Worm (Caenorhabditis elegans): Measurements from ENCODE around the gene deg-1.
A peak's percentile ranks its signal among the peaks of the same experiment; 100 is the strongest.

Gene deg-1

DNA sequence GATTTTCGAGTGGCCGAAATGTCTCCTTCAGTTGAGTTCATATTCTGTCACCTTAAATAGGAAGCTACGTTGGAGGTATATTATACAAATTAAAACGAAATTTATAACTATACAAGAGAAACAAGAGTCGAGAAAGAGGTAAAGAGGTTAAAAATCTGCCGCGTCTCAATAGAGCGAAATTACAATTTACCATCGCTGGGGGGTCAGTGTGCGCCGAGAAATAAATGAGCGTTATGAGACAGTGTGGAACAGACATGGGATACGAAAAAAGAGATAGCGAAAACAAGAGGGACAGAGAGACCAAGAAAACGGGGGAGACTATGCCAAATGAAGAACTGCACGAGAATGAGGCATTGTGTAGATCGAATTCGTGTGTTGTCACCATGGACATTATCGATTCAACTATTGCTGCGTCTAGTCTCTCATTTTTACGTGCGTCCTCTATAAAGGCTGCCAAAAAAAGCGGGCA, 35.0 kb downstream of the deg-1 start, which contains the start of gene ZK154.5 (continued):
- TF ChIP-seq F57C9.4 (tag; optimal IDR thresholded peaks at IDR 0.05) (no peak), B0336.3 (GFP tag; IDR thresholded peaks at IDR 0.05) (no peak), sptf-2 (GFP tag; optimal IDR thresholded peaks at IDR 0.05) (no peak), mel-28 (tag; optimal IDR thresholded peaks at IDR 0.05; ENCODE audit: borderline replicate concordance) (no peak), dox-1 (GFP tag; IDR thresholded peaks at IDR 0.05) (peak; percentile 57; the same call in 1 of the 2 replicates), fkh-3 (tag; optimal IDR thresholded peaks at IDR 0.05) (no peak), F22D6.2 (tag; optimal IDR thresholded peaks at IDR 0.05) (no peak), Y53G8AR.9 (GFP tag; conservative IDR thresholded peaks at IDR 0.05) (no peak), B0261.1 (tag; optimal IDR thresholded peaks at IDR 0.05) (no peak), attf-6 (GFP tag; IDR thresholded peaks at IDR 0.05) (no peak), D2030.7 (GFP tag; IDR thresholded peaks at IDR 0.05) (no peak), dpff-1 (tag; optimal IDR thresholded peaks at IDR 0.05) (no peak), Y95B8A.8 (GFP tag; IDR thresholded peaks at IDR 0.05) (no peak), zfh-2 (GFP tag; conservative IDR thresholded peaks at IDR 0.05) (no peak), B0035.1 (tag; optimal IDR thresholded peaks at IDR 0.05) (no peak), ztf-6 (GFP tag; IDR thresholded peaks at IDR 0.05) (no peak), snpc-1.3 (tag; optimal IDR thresholded peaks at IDR 0.05; ENCODE audit: insufficient read depth) (no peak), somi-1 (GFP tag; optimal IDR thresholded peaks at IDR 0.05) (no peak), him-1 (tag; optimal IDR thresholded peaks at IDR 0.05) (no peak), snpc-4 (GFP tag; optimal IDR thresholded peaks at IDR 0.05) (no peak), snpc-4 (tag; optimal IDR thresholded peaks at IDR 0.05) (no peak), unc-130 (GFP tag; optimal IDR thresholded peaks at IDR 0.05) (no peak), ceh-79 (tag; optimal IDR thresholded peaks at IDR 0.05) (no peak), mcd-1 (GFP tag; IDR thresholded peaks at IDR 0.05) (no peak; the same call in 1 of the 2 replicates), F52B5.7 (tag; optimal IDR thresholded peaks at IDR 0.05) (no peak), nhr-27 (tag; optimal IDR thresholded peaks at IDR 0.05) (no peak), ceh-100 (GFP tag; IDR thresholded peaks at IDR 0.05) (no peak), repo-1 (tag; optimal IDR thresholded peaks at IDR 0.05) (no peak), hlh-26 (GFP tag; conservative IDR thresholded peaks at IDR 0.05) (no peak), F49E8.2 (tag; optimal IDR thresholded peaks at IDR 0.05; ENCODE audit: insufficient read depth) (no peak), lin-26 (GFP tag; IDR thresholded peaks at IDR 0.05) (no peak)

DNA sequence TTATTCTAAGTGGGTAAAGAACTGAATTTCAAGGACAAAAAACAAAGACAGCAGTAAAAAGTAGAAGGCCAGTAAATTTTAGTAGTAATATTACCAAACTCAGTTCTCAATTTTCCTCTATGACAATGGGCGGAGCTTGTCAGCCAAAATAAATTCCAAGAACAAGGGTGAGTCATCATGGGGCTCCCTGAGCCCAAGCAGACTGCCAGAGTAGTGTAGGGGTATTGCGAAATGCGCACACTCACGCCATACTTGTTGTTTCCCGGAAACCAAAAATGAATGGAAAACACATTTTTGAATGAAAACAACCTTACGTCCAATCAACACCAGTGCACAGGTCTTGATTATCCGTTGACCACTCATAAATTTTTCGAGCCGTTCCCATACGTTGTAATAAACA, 38.9 kb downstream of the deg-1 start:
- peak; percentile 13 for TF ChIP-seq lin-40 (tag; optimal IDR thresholded peaks at IDR 0.05)
- peak; percentile 27 for TF ChIP-seq K12H6.12 (tag; optimal IDR thresholded peaks at IDR 0.05)
- peak; percentile 87 for TF ChIP-seq cebp-1 (GFP tag; IDR thresholded peaks at IDR 0.05)
- TF ChIP-seq cebp-1 (tag; optimal IDR thresholded peaks at IDR 0.05) = peak; percentile 97
- no peak for TF ChIP-seq tlf-1 (GFP tag; optimal IDR thresholded peaks at IDR 0.05)
- TF ChIP-seq pbrm-1 (GFP tag; IDR thresholded peaks at IDR 0.05) = no peak
- peak in 1 of 3 experiments; percentile 42 for TF ChIP-seq lin-35 (GFP tag; optimal IDR thresholded peaks at IDR 0.05)
- TF ChIP-seq fkh-3 (tag; optimal IDR thresholded peaks at IDR 0.05) = no peak

Data from whole organism, young adult.